Worm (Caenorhabditis elegans) whole organism, L3 larva: Measurements from ENCODE around the gene M60.7.

Experiments
- ceh-82 ChIP-seq: fragments of 150-350 bp; optimal IDR thresholded peaks from 2 replicates; lab custom pipeline; 2014; ENCODE audit warnings: missing biosample characterization, missing genetic modification characterization
- nhr-11 ChIP-seq: fragments of 150-350 bp; optimal IDR thresholded peaks from 2 replicates; lab custom pipeline; 2014; ENCODE audit warnings: missing biosample characterization, missing genetic modification characterization
- nhr-12 ChIP-seq: fragments of 150-350 bp; optimal IDR thresholded peaks from 2 replicates; lab custom pipeline; 2014; ENCODE audit warnings: missing biosample characterization, missing genetic modification characterization
- nhr-28 ChIP-seq: fragments of 150-350 bp; optimal IDR thresholded peaks from 2 replicates; lab custom pipeline; 2014; ENCODE audit warnings: missing biosample characterization, missing genetic modification characterization
- nhr-43 ChIP-seq: sonication (generic microtip); optimal IDR thresholded peaks from 2 replicates; lab custom pipeline; 2016; ENCODE audit warnings: mild to moderate bottlenecking, missing genetic modification characterization, missing compliant biosample characterization; ENCODE audit not compliant: poor library complexity, severe bottlenecking
- nhr-76 ChIP-seq: fragments of 150-350 bp; sonication (generic microtip); optimal IDR thresholded peaks from 5 replicates; lab custom pipeline; 2014; ENCODE audit warnings: missing biosample characterization, missing genetic modification characterization
- nhr-77 ChIP-seq: fragments of 150-350 bp; optimal IDR thresholded peaks from 2 replicates; lab custom pipeline; 2014; ENCODE audit warnings: missing biosample characterization, missing genetic modification characterization
- pha-4 ChIP-seq: fragments of 150-350 bp; optimal IDR thresholded peaks from 2 replicates; lab custom pipeline; 2014; ENCODE audit warnings: missing biosample characterization, missing genetic modification reagents, missing genetic modification characterization
- pqm-1 ChIP-seq: fragments of 150-350 bp; optimal IDR thresholded peaks from 2 replicates; lab custom pipeline; 2017; ENCODE audit warnings: missing biosample characterization, missing genetic modification characterization, inconsistent platforms
- sea-2 ChIP-seq: fragments of 150-350 bp; sonication (generic microtip); optimal IDR thresholded peaks from 4 replicates; lab custom pipeline; 2014; ENCODE audit warnings: missing biosample characterization, missing genetic modification reagents, missing genetic modification characterization
- snpc-4 ChIP-seq: fragments of 150-350 bp; optimal IDR thresholded peaks from 2 replicates; lab custom pipeline; 2014; ENCODE audit warnings: missing biosample characterization, missing genetic modification characterization
- ztf-11 ChIP-seq: fragments of 150-350 bp; optimal IDR thresholded peaks from 2 replicates; lab custom pipeline; 2014; ENCODE audit warnings: missing biosample characterization, missing genetic modification characterization

- TF ChIP-seq pha-4: no peak
- no peak for TF ChIP-seq pqm-1 (tag; lab: Kevin White, UChicago)
- no peak for TF ChIP-seq nhr-77
- no peak for TF ChIP-seq nhr-28 (tag; lab: Kevin White, UChicago)
- TF ChIP-seq nhr-43 (tag; lab: Kevin White, UChicago): no peak
- TF ChIP-seq nhr-76: no peak
- no peak for TF ChIP-seq ceh-82 (tag; lab: Kevin White, UChicago)
- no peak for TF ChIP-seq nhr-12
- no peak for TF ChIP-seq sea-2 (GFP tag; lab: Kevin White, UChicago)
- no peak for TF ChIP-seq snpc-4 (tag; lab: Kevin White, UChicago)
- no peak for TF ChIP-seq nhr-11
- no peak for TF ChIP-seq ztf-11 (tag; lab: Kevin White, UChicago)
Measured at ce11 chrX:8307600-8307999, 46.6 kb upstream of the M60.7 start, which contains the start of gene R09F10.5.
